Fruit fly (Drosophila melanogaster) whole organism, wandering third instar larva: ENCODE measurements around the gene CG32023.

ENCODE experiments used
- Abd-B ChIP-seq: fragments of >200 bp; optimal IDR thresholded peaks from 2 replicates; lab custom pipeline; 2017; ENCODE audit warnings: missing biosample characterization, missing genetic modification characterization
- CG32264 ChIP-seq: fragments of 200-800 bp; sonication (Bioruptor generic); optimal IDR thresholded peaks from 2 replicates; lab custom pipeline; 2016; ENCODE audit warnings: missing biosample characterization, missing genetic modification characterization
- CG9705 ChIP-seq: fragments of 200-800 bp; sonication (Bioruptor generic); optimal IDR thresholded peaks from 2 replicates; lab custom pipeline; 2018; ENCODE audit warnings: missing biosample characterization, mild to moderate bottlenecking, missing genetic modification characterization
- CrebA ChIP-seq: fragments of 200-800 bp; sonication (Bioruptor generic); optimal IDR thresholded peaks from 2 replicates; lab custom pipeline; 2016; ENCODE audit warnings: missing biosample characterization, mild to moderate bottlenecking, missing genetic modification characterization, borderline replicate concordance
- Dif ChIP-seq: fragments of 200-275, 200-300 bp; sonication (Bioruptor generic); optimal IDR thresholded peaks from 2 replicates; lab custom pipeline; 2018; ENCODE audit warnings: missing biosample characterization, missing genetic modification characterization; ENCODE audit not compliant: partially characterized antibody
- GATAd ChIP-seq: sonication (Bioruptor generic); optimal IDR thresholded peaks from 2 replicates; lab custom pipeline; 2016; ENCODE audit warnings: missing biosample characterization, missing genetic modification characterization
- HLH106 ChIP-seq: fragments of 200-800 bp; optimal IDR thresholded peaks from 3 replicates; lab custom pipeline; 2019; ENCODE audit warnings: missing biosample characterization, mild to moderate bottlenecking, missing genetic modification characterization, moderate library complexity
- Hr78 ChIP-seq: fragments of >200 bp; optimal IDR thresholded peaks from 2 replicates; lab custom pipeline; 2017; ENCODE audit warnings: missing biosample characterization, missing genetic modification characterization
- Hr83 ChIP-seq: fragments of 200-300 bp; sonication (Bioruptor generic); optimal IDR thresholded peaks from 2 replicates; lab custom pipeline; 2016; ENCODE audit warnings: missing biosample characterization, mild to moderate bottlenecking, missing genetic modification characterization, moderate library complexity; ENCODE audit not compliant: poor library complexity, severe bottlenecking
- Mio ChIP-seq: sonication (Bioruptor generic); optimal IDR thresholded peaks from 2 replicates; lab custom pipeline; 2016; ENCODE audit warnings: missing biosample characterization, missing genetic modification characterization
- Myc ChIP-seq: fragments of >200 bp; optimal IDR thresholded peaks from 2 replicates; lab custom pipeline; 2017
- N ChIP-seq: fragments of >200 bp; optimal IDR thresholded peaks from 2 replicates; lab custom pipeline; 2018; ENCODE audit warnings: missing biosample characterization, missing external identifiers, missing genetic modification characterization
- OdsH ChIP-seq: fragments of 200-800 bp; sonication (Bioruptor generic); optimal IDR thresholded peaks from 2 replicates; lab custom pipeline; 2016; ENCODE audit warnings: missing biosample characterization, mild to moderate bottlenecking, missing genetic modification characterization
- Rel ChIP-seq, 2 experiments: fragments of 200-800 bp; sonication (Bioruptor generic) in 1 of 2; optimal IDR thresholded peaks; 2 replicates in 1 of 2; 3 replicates in 1 of 2; lab custom pipeline; 2016 to 2019; ENCODE audit warnings: mild to moderate bottlenecking in 2 of 2, missing biosample characterization in 2 of 2, missing genetic modification characterization in 2 of 2, moderate library complexity in 1 of 2
- Vsx2 ChIP-seq: fragments of 200-300, 225-300 bp; sonication (Bioruptor generic); optimal IDR thresholded peaks from 2 replicates; lab custom pipeline; 2018; ENCODE audit warnings: missing biosample characterization, missing genetic modification characterization; ENCODE audit not compliant: partially characterized antibody
- br ChIP-seq: fragments of 200-800 bp; sonication (Bioruptor generic); optimal IDR thresholded peaks from 2 replicates; lab custom pipeline; 2016; ENCODE audit warnings: missing biosample characterization, missing genetic modification characterization
- brk ChIP-seq: fragments of 200-800 bp; sonication (Bioruptor generic); optimal IDR thresholded peaks from 2 replicates; lab custom pipeline; 2016; ENCODE audit warnings: missing biosample characterization, mild to moderate bottlenecking, missing genetic modification characterization
- ey ChIP-seq: fragments of 200-800 bp; sonication (Bioruptor generic); optimal IDR thresholded peaks from 2 replicates; lab custom pipeline; 2016; ENCODE audit warnings: missing biosample characterization, missing genetic modification characterization
- foxo ChIP-seq, 2 experiments: fragments of 200-800 bp; sonication (Bioruptor generic); optimal IDR thresholded peaks; 2 replicates in 1 of 2; 3 replicates in 1 of 2; lab custom pipeline; 2016 to 2017; ENCODE audit warnings: missing biosample characterization in 2 of 2, missing genetic modification characterization in 2 of 2
- h ChIP-seq: fragments of 200-800 bp; sonication (Bioruptor generic); optimal IDR thresholded peaks from 3 replicates; lab custom pipeline; 2016; ENCODE audit warnings: missing biosample characterization, mild to moderate bottlenecking, missing genetic modification characterization
- jim ChIP-seq: fragments of 175-275, 200-325 bp; sonication (Bioruptor generic); optimal IDR thresholded peaks from 2 replicates; lab custom pipeline; 2016; ENCODE audit warnings: missing biosample characterization, mild to moderate bottlenecking, missing genetic modification characterization
- lola ChIP-seq: fragments of >200 bp; optimal IDR thresholded peaks from 2 replicates; lab custom pipeline; 2017; ENCODE audit warnings: missing biosample characterization, missing genetic modification characterization
- pan ChIP-seq: fragments of >200 bp; optimal IDR thresholded peaks from 2 replicates; lab custom pipeline; 2017
- psq ChIP-seq: fragments of 200-800 bp; sonication (Bioruptor generic); optimal IDR thresholded peaks from 3 replicates; lab custom pipeline; 2017; ENCODE audit warnings: missing biosample characterization, mild to moderate bottlenecking, missing genetic modification characterization, moderate library complexity
- rgr ChIP-seq: fragments of 200-800 bp; sonication (Bioruptor generic); optimal IDR thresholded peaks from 3 replicates; lab custom pipeline; 2016; ENCODE audit warnings: missing biosample characterization, mild to moderate bottlenecking, missing genetic modification characterization
- sage ChIP-seq: fragments of 200-800 bp; sonication (Bioruptor generic); optimal IDR thresholded peaks from 2 replicates; lab custom pipeline; 2016; ENCODE audit warnings: missing biosample characterization, mild to moderate bottlenecking, missing genetic modification characterization
- sv ChIP-seq: fragments of 200-800 bp; sonication (Bioruptor generic); optimal IDR thresholded peaks from 3 replicates; lab custom pipeline; 2016; ENCODE audit warnings: missing biosample characterization, missing genetic modification characterization
- tai ChIP-seq: sonication (Bioruptor generic); optimal IDR thresholded peaks from 2 replicates; lab custom pipeline; 2016; ENCODE audit warnings: missing biosample characterization, missing genetic modification characterization

Gene CG32023

dm6 chr3L:8787240-8787639 lies 16.7 kb downstream of the CG32023 start:
- TF ChIP-seq Abd-B (GFP tag; lab: Kevin White, UChicago) (peak; percentile 39), Myc (lab: Kevin White, UChicago) (peak; percentile 84), CG9705 (GFP tag; lab: Kevin White, UChicago) (no peak), br (GFP tag; lab: Kevin White, UChicago) (no peak), Hr83 (GFP tag; lab: Kevin White, UChicago) (no peak), ey (GFP tag; lab: Kevin White, UChicago) (no peak), OdsH (GFP tag; lab: Kevin White, UChicago) (no peak), jim (GFP tag; lab: Kevin White, UChicago) (no peak), Hr78 (GFP tag; lab: Kevin White, UChicago) (no peak), N (GFP tag; lab: Kevin White, UChicago) (peak; percentile 88), Vsx2 (GFP tag; lab: Kevin White, UChicago) (peak; percentile 68)

- no peak for TF ChIP-seq tai
- TF ChIP-seq Abd-B (GFP tag; lab: Kevin White, UChicago), result no peak
- no peak for TF ChIP-seq Hr83 (GFP tag; lab: Kevin White, UChicago)
- TF ChIP-seq pan (lab: Kevin White, UChicago), result no peak
- TF ChIP-seq Dif, result no peak
- TF ChIP-seq sv, result no peak
- no peak for TF ChIP-seq CrebA (GFP tag; lab: Kevin White, UChicago)
- no peak for TF ChIP-seq lola (GFP tag; lab: Kevin White, UChicago)
- TF ChIP-seq br (GFP tag; lab: Kevin White, UChicago), result no peak
- no peak for TF ChIP-seq CG32264 (GFP tag; lab: Kevin White, UChicago)
Measured at dm6 chr3L:8783299-8783698, 20.7 kb downstream of the CG32023 start.

- peak; percentile 9 for TF ChIP-seq h (GFP tag; lab: Kevin White, UChicago)
- TF ChIP-seq foxo (GFP tag; optimal IDR thresholded peaks at IDR 0.05; lab: Kevin White, UChicago), result no peak
Measured at dm6 chr3L:8781993-8782392, 22.0 kb downstream of the CG32023 start.

dm6 chr3L:8780723-8781296 lies 23.2 kb downstream of the CG32023 start:
- TF ChIP-seq GATAd (no peak), Mio (GFP tag; lab: Kevin White, UChicago) (no peak)
- TF ChIP-seq, all 38 proteins: peak for 0

DNA sequence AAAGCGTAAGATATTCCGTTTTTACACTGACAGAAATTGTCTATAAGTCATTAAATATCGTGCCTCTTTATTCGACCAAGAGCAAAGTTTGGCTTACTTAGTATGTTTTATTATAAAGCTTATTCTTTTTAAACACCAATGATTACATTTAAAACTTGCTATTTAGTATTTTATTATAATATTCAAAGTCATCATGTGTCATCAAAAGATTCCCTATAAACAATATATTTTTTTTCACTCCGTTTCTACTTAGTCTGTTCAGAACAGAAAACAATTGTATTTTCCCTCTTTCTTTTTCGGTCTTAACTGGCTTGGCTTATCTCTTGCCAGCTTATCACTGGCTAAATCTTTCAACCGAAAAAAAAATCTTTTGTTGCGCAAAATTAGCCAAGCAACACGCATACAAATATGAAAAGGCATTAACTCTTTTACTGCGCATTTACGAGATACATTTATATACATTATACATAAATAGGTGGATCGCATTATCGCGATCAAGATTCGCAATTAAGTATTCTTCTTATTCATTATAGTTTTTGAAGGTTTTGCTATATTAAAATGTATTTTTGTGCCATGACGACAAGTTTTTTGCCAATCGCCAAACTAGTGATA lies 26.6 kb downstream of the CG32023 start:
- TF ChIP-seq foxo (GFP tag; optimal IDR thresholded peaks at IDR 0.05; lab: Kevin White, UChicago), result peak in 1 of 2 experiments; percentile 4
- no peak for TF ChIP-seq GATAd
- TF ChIP-seq lola (GFP tag; lab: Kevin White, UChicago), result no peak
- TF ChIP-seq HLH106 (tag; lab: Kevin White, UChicago), result peak; percentile 24
- TF ChIP-seq rgr (GFP tag; lab: Kevin White, UChicago), result peak; percentile 13
- TF ChIP-seq Rel (GFP tag; optimal IDR thresholded peaks at IDR 0.05; lab: Kevin White, UChicago), result no peak
- peak; percentile 96 for TF ChIP-seq Rel (tag; optimal IDR thresholded peaks at IDR 0.05; lab: Kevin White, UChicago)
- peak; percentile 1 for TF ChIP-seq ey (GFP tag; lab: Kevin White, UChicago)
- peak; percentile 23 for TF ChIP-seq sage (GFP tag; lab: Kevin White, UChicago)
- peak; percentile 64 for TF ChIP-seq Vsx2 (GFP tag; lab: Kevin White, UChicago)
- TF ChIP-seq OdsH (GFP tag; lab: Kevin White, UChicago), result peak; percentile 16
- no peak for TF ChIP-seq CG9705 (GFP tag; lab: Kevin White, UChicago)
- no peak for TF ChIP-seq br (GFP tag; lab: Kevin White, UChicago)
- TF ChIP-seq psq (GFP tag; lab: Kevin White, UChicago), result peak; percentile 24
- peak; percentile 31 for TF ChIP-seq brk (GFP tag; lab: Kevin White, UChicago)
- TF ChIP-seq h (GFP tag; lab: Kevin White, UChicago), result peak; percentile 3
- no peak for TF ChIP-seq N (GFP tag; lab: Kevin White, UChicago)
